Fruit fly (Drosophila melanogaster) whole organism, pupa: ENCODE results near the gene Fuca.

ENCODE experiments used
- CG10348 ChIP-seq: fragments of 200-800 bp; sonication (Bioruptor generic); IDR thresholded peaks from 2 replicates; pipeline ENCODE4 v1.3.6; 2022; ENCODE audit warnings: missing biosample characterization, missing genetic modification characterization
- CG12605 ChIP-seq: fragments of 200-800 bp; sonication (Bioruptor generic); IDR thresholded peaks from 2 replicates; pipeline ENCODE4 v1.3.6; 2022; ENCODE audit warnings: missing biosample characterization, missing genetic modification characterization
- CG13204 ChIP-seq: fragments of 200-800 bp; sonication (Bioruptor generic); optimal IDR thresholded peaks from 2 replicates; lab custom pipeline; 2018; ENCODE audit warnings: missing biosample characterization, mild to moderate bottlenecking, missing genetic modification characterization, moderate library complexity
- CG14655 ChIP-seq: fragments of 200-800 bp; sonication (Bioruptor generic); optimal IDR thresholded peaks from 3 replicates; lab custom pipeline; 2017; ENCODE audit warnings: mild to moderate bottlenecking, missing biosample characterization, missing genetic modification reagents, missing genetic modification characterization
- CG15710 ChIP-seq: fragments of 200-800 bp; sonication (Bioruptor generic); optimal IDR thresholded peaks from 2 replicates; lab custom pipeline; 2018; ENCODE audit warnings: missing biosample characterization, mild to moderate bottlenecking, missing genetic modification characterization, moderate library complexity
- CG17806 ChIP-seq: fragments of 200-800 bp; sonication (Bioruptor generic); optimal IDR thresholded peaks from 2 replicates; lab custom pipeline; 2018; ENCODE audit warnings: missing biosample characterization, mild to moderate bottlenecking, missing genetic modification characterization, moderate library complexity
- CG32121 ChIP-seq: fragments of 200-800 bp; sonication (Bioruptor generic); IDR thresholded peaks from 2 replicates; pipeline ENCODE4 v1.3.6; 2022; ENCODE audit warnings: missing biosample characterization, missing genetic modification characterization
- CG4496 ChIP-seq: fragments of 200-800 bp; sonication (Bioruptor generic); IDR thresholded peaks from 3 replicates; pipeline ENCODE4 v1.3.6; 2022; ENCODE audit warnings: missing biosample characterization, missing genetic modification characterization
- CG8159 ChIP-seq: fragments of 200-800 bp; sonication (Bioruptor generic); optimal IDR thresholded peaks from 3 replicates; lab custom pipeline; 2018; ENCODE audit warnings: missing biosample characterization, mild to moderate bottlenecking, missing genetic modification characterization, moderate library complexity
- CG8301 ChIP-seq: fragments of 200-800 bp; sonication (Bioruptor generic); optimal IDR thresholded peaks from 2 replicates; lab custom pipeline; 2018; ENCODE audit warnings: missing biosample characterization, mild to moderate bottlenecking, missing genetic modification characterization
- D1 ChIP-seq: fragments of 200-800 bp; sonication (Bioruptor generic); optimal IDR thresholded peaks from 2 replicates; lab custom pipeline; 2018; ENCODE audit warnings: missing biosample characterization, mild to moderate bottlenecking, missing genetic modification characterization, moderate library complexity
- Ets98B ChIP-seq: fragments of 200-800 bp; sonication (Bioruptor generic); IDR thresholded peaks from 2 replicates; pipeline ENCODE4 v1.3.6; 2022; ENCODE audit warnings: missing biosample characterization, missing genetic modification characterization
- Pif1A ChIP-seq: fragments of 200-800 bp; sonication (Bioruptor generic); optimal IDR thresholded peaks from 3 replicates; lab custom pipeline; 2016; ENCODE audit warnings: missing biosample characterization, missing genetic modification characterization
- Pif1B ChIP-seq: fragments of 200-800 bp; sonication (Bioruptor generic); optimal IDR thresholded peaks from 3 replicates; lab custom pipeline; 2016; ENCODE audit warnings: missing biosample characterization, missing genetic modification characterization
- Snoo ChIP-seq: fragments of 200-800 bp; sonication (Bioruptor generic); optimal IDR thresholded peaks from 3 replicates; lab custom pipeline; 2017; ENCODE audit warnings: missing biosample characterization, mild to moderate bottlenecking, missing genetic modification characterization, inconsistent platforms
- fd96Ca ChIP-seq: fragments of 200-800 bp; sonication (Bioruptor generic); IDR thresholded peaks from 3 replicates; pipeline ENCODE4 v1.3.6; 2022; ENCODE audit warnings: missing biosample characterization, missing genetic modification characterization
- gl ChIP-seq: fragments of 200-800 bp; sonication (Bioruptor generic); optimal IDR thresholded peaks from 2 replicates; lab custom pipeline; 2018; ENCODE audit warnings: missing biosample characterization, mild to moderate bottlenecking, missing genetic modification characterization
- rn ChIP-seq: fragments of 200-800 bp; sonication (Bioruptor generic); IDR thresholded peaks from 2 replicates; pipeline ENCODE4 v1.3.6; 2022; ENCODE audit warnings: missing biosample characterization, missing genetic modification characterization

The Fuca gene

DNA sequence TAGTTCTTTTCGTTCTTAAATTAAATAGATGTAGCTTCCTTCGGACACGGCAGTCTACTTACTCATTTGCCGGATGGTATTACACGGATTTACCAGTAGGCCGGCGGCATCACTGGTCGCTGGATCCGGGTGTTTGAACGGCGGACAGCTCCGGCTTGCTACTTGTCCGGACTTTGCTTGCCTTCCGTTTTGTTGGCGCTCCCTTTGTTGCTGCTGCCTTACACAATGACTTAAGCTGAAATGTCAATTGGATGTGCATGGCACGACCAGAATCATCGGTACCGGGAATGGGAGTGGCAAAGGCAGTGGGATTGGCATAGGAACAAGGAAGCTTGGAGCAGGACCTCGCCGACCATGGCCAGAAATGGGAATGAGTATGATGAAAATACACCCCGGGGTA lies 42.2 kb downstream of the Fuca start:
- TF ChIP-seq CG4496 (GFP tag; lab: Robert Waterston, UW) (no peak), CG14655 (no peak), CG32121 (GFP tag; lab: Robert Waterston, UW) (no peak), CG8301 (no peak), CG8159 (tag; lab: Kevin White, UChicago) (no peak), D1 (tag; lab: Kevin White, UChicago) (no peak), CG15710 (tag; lab: Kevin White, UChicago) (no peak), fd96Ca (no peak), CG13204 (GFP tag; lab: Kevin White, UChicago) (no peak), CG10348 (no peak)

DNA sequence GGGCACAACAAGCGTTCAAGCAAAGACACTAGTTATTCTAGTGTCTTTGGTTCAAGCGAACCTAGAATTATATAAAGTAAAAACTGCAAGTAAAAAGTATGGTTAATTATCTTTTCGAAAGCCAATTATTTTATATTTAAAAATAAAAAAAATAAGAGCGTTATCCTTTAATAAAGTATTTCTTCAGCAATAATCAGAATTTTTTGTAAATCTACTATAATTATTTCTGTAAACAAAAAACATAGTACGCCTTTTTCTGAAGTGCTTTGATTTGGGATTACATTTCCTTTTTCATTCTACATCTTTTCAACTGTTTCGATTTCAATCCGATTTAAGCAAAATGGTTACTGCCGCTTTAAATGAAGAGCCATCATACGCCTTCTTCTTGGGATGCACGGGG lies 47.9 kb downstream of the Fuca start, which contains the start of gene Vha16-2:
Gene Vha16-2 (plus strand): TSS at position 301 of the 400 bp plus-strand sequence.
- TF ChIP-seq CG8159 (tag; lab: Kevin White, UChicago) (no peak), CG13204 (GFP tag; lab: Kevin White, UChicago) (no peak), gl (tag; lab: Kevin White, UChicago) (no peak), Pif1B (GFP tag; lab: Kevin White, UChicago) (no peak), CG10348 (no peak), CG32121 (GFP tag; lab: Robert Waterston, UW) (no peak), CG17806 (tag; lab: Kevin White, UChicago) (no peak), CG14655 (no peak), CG4496 (GFP tag; lab: Robert Waterston, UW) (no peak), rn (no peak), D1 (tag; lab: Kevin White, UChicago) (no peak), CG12605 (GFP tag; lab: Robert Waterston, UW) (no peak), CG8301 (no peak), Ets98B (GFP tag; lab: Robert Waterston, UW) (no peak)

DNA sequence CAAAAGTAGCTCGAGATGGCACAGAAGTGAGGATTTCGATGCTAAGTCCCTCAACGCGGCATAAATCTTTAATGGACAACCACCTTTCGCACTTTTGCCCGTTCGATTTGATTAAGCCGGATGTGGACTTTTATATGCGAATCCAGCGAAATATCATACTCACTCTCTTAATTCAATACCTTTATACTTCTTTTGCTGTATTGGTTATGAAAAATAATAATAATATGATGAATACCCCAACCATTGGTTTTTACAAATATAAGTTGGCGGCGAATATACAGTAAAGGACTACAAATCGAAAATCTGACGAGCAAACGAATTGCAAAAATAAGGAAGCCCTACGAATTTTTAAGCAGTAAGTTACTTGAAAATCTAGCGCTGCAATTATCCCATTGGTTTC lies 49.5 kb downstream of the Fuca start, which contains the start of gene Vha16-3:
Gene Vha16-3 (plus strand): TSS at position 301 of the 400 bp plus-strand sequence.
- TF ChIP-seq rn = no peak
- TF ChIP-seq CG12605 (GFP tag; lab: Robert Waterston, UW) = no peak
- no peak for TF ChIP-seq Ets98B (GFP tag; lab: Robert Waterston, UW)
- TF ChIP-seq gl (tag; lab: Kevin White, UChicago) = no peak
- no peak for TF ChIP-seq Snoo (tag; lab: Kevin White, UChicago)

DNA sequence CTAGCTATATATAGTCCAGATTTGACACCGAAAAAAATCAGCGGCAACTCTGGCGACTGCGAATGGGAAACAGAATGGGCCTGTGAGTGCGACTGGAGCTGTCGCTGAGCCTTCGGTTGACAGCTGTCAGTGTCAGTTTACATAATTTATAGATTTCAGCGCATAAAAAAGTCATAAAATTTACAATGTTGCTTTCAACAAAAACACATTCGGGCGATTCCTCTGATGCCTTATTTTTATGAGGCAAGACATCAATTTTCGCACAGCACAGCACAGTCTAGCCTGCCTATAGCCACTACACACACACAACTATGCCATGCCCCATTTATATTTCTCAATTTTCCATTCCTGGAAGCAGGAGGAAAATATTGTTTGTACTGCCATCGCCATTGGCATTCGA lies 50.1 kb downstream of the Fuca start:
- TF ChIP-seq Pif1B (GFP tag; lab: Kevin White, UChicago) = no peak
- no peak for TF ChIP-seq CG8301
- TF ChIP-seq CG32121 (GFP tag; lab: Robert Waterston, UW) = no peak
- TF ChIP-seq CG14655 = no peak
- TF ChIP-seq Pif1A (GFP tag; lab: Kevin White, UChicago) = no peak
